Worm (Caenorhabditis elegans) whole organism, mixed stage, embryonic: Measurements from ENCODE around the gene T07E3.2.
A peak's percentile ranks its signal among the peaks of the same experiment; 100 is the strongest.

ENCODE experiments used
- M03D4.4 ChIP-seq: sonication (generic microtip); optimal IDR thresholded peaks from 2 replicates; lab custom pipeline; 2017; ENCODE audit warnings: mild to moderate bottlenecking, missing genetic modification characterization, missing compliant biosample characterization
- bed-3 ChIP-seq: fragments of 200-800 bp; sonication (Bioruptor generic); optimal IDR thresholded peaks from 3 replicates; lab custom pipeline; 2018; ENCODE audit warnings: mild to moderate bottlenecking, missing genetic modification characterization, moderate library complexity, missing compliant biosample characterization
- blmp-1 ChIP-seq: fragments of 150-350 bp; optimal IDR thresholded peaks from 2 replicates; lab custom pipeline; 2014; ENCODE audit warnings: missing biosample characterization, missing genetic modification characterization
- ceh-39 ChIP-seq: fragments of 150-350 bp; optimal IDR thresholded peaks from 2 replicates; lab custom pipeline; 2014; ENCODE audit warnings: missing biosample characterization, missing genetic modification characterization
- ceh-43 ChIP-seq: fragments of 200-800 bp; sonication (Bioruptor generic); optimal IDR thresholded peaks from 2 replicates; lab custom pipeline; 2018; ENCODE audit warnings: mild to moderate bottlenecking, missing genetic modification characterization, moderate library complexity, missing compliant biosample characterization
- ceh-83 ChIP-seq: fragments of 200-800 bp; sonication (Bioruptor generic); optimal IDR thresholded peaks from 2 replicates; lab custom pipeline; 2018; ENCODE audit warnings: mild to moderate bottlenecking, missing genetic modification characterization, missing compliant biosample characterization
- cnd-1 ChIP-seq: fragments of 200-800 bp; sonication (Bioruptor generic); optimal IDR thresholded peaks from 2 replicates; lab custom pipeline; 2018; ENCODE audit warnings: mild to moderate bottlenecking, missing genetic modification characterization, missing compliant biosample characterization
- drap-1 ChIP-seq: fragments of 200-800 bp; sonication (Bioruptor generic); optimal IDR thresholded peaks from 3 replicates; lab custom pipeline; 2018; ENCODE audit warnings: mild to moderate bottlenecking, missing genetic modification characterization, missing compliant biosample characterization
- elt-1 ChIP-seq: sonication (generic microtip); optimal IDR thresholded peaks from 2 replicates; lab custom pipeline; 2017; ENCODE audit warnings: missing genetic modification characterization, mild to moderate bottlenecking, missing compliant biosample characterization, antibody characterized with exemption, moderate library complexity, borderline replicate concordance; ENCODE audit not compliant: insufficient read depth
- flh-1 ChIP-seq: fragments of 200-800 bp; sonication (Bioruptor generic); optimal IDR thresholded peaks from 2 replicates; lab custom pipeline; 2018; ENCODE audit warnings: mild to moderate bottlenecking, missing genetic modification characterization, moderate library complexity, missing compliant biosample characterization
- ham-2 ChIP-seq: fragments of 200-800 bp; sonication (Bioruptor generic); optimal IDR thresholded peaks from 2 replicates; lab custom pipeline; 2018; ENCODE audit warnings: mild to moderate bottlenecking, missing genetic modification characterization, missing compliant biosample characterization
- hlh-1 ChIP-seq: fragments of 150-350 bp; optimal IDR thresholded peaks from 2 replicates; lab custom pipeline; 2014; ENCODE audit warnings: missing biosample characterization, missing genetic modification reagents, missing genetic modification characterization
- lin-32 ChIP-seq: fragments of 200-800 bp; sonication (Bioruptor generic); optimal IDR thresholded peaks from 2 replicates; lab custom pipeline; 2018; ENCODE audit warnings: mild to moderate bottlenecking, missing genetic modification characterization, missing compliant biosample characterization
- lsy-2 ChIP-seq: fragments of 150-350 bp; optimal IDR thresholded peaks from 2 replicates; lab custom pipeline; 2014; ENCODE audit warnings: missing biosample characterization, missing genetic modification characterization
- mep-1 ChIP-seq: fragments of 150-350 bp; optimal IDR thresholded peaks from 2 replicates; lab custom pipeline; 2017; ENCODE audit warnings: missing biosample characterization, missing genetic modification reagents, missing genetic modification characterization, inconsistent platforms
- mls-2 ChIP-seq: sonication (generic microtip); optimal IDR thresholded peaks from 2 replicates; lab custom pipeline; 2016; ENCODE audit warnings: mild to moderate bottlenecking, missing genetic modification characterization, moderate library complexity, missing compliant biosample characterization
- nhr-12 ChIP-seq: fragments of 150-350 bp; optimal IDR thresholded peaks from 2 replicates; lab custom pipeline; 2014; ENCODE audit warnings: missing biosample characterization, missing genetic modification characterization
- nhr-237 ChIP-seq: fragments of 150-350 bp; optimal IDR thresholded peaks from 2 replicates; lab custom pipeline; 2014; ENCODE audit warnings: missing biosample characterization, missing genetic modification characterization
- nhr-76 ChIP-seq: sonication (generic microtip); optimal IDR thresholded peaks from 2 replicates; lab custom pipeline; 2017; ENCODE audit warnings: missing biosample characterization, missing genetic modification characterization
- sem-2 ChIP-seq: fragments of 200-800 bp; sonication (Bioruptor generic); optimal IDR thresholded peaks from 2 replicates; lab custom pipeline; 2018; ENCODE audit warnings: mild to moderate bottlenecking, missing genetic modification characterization, missing compliant biosample characterization
- snpc-4 ChIP-seq: fragments of 150-350 bp; optimal IDR thresholded peaks from 2 replicates; lab custom pipeline; 2014; ENCODE audit warnings: missing biosample characterization, missing genetic modification characterization
- sptf-1 ChIP-seq: sonication (generic microtip); optimal IDR thresholded peaks from 2 replicates; lab custom pipeline; 2017; ENCODE audit warnings: mild to moderate bottlenecking, missing genetic modification characterization, moderate library complexity, missing compliant biosample characterization
- tbx-8 ChIP-seq: fragments of 200-800 bp; sonication (Bioruptor generic); optimal IDR thresholded peaks from 2 replicates; lab custom pipeline; 2018; ENCODE audit warnings: mild to moderate bottlenecking, missing genetic modification characterization, moderate library complexity, missing compliant biosample characterization
- unc-120 ChIP-seq: sonication (generic microtip); optimal IDR thresholded peaks from 2 replicates; lab custom pipeline; 2017; ENCODE audit warnings: missing genetic modification characterization, missing compliant biosample characterization; ENCODE audit not compliant: poor library complexity, severe bottlenecking
- unc-39 ChIP-seq: fragments of 150-350 bp; optimal IDR thresholded peaks from 2 replicates; lab custom pipeline; 2014; ENCODE audit warnings: missing biosample characterization, missing genetic modification characterization
- unc-62 ChIP-seq: fragments of 150-350 bp; optimal IDR thresholded peaks from 2 replicates; lab custom pipeline; 2014; ENCODE audit warnings: missing biosample characterization, missing genetic modification reagents, missing genetic modification characterization
- zip-8 ChIP-seq: fragments of 150-350 bp; optimal IDR thresholded peaks from 2 replicates; lab custom pipeline; 2014; ENCODE audit warnings: missing biosample characterization, missing genetic modification characterization

T07E3.2 gene

DNA sequence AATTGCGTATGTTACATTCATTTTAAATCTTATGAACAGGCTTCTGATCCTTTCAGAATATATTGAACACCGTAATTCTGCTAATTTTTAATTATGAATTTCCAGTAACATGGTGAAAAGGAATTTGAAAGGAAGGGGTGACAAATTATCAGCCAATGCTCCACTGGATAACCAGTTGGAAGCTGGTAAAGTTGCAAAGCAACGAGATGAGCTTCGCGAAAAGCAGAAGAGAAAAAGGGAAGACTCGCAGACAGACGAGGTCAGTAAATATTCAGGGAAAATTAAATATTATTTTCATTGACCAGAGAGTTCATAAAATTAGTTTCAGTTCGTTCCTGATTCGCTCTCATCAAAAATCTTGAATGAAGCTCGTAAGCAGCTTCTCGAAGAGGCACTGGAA, 25.4 kb downstream of the T07E3.2 start, which contains the start of gene byn-1:
byn-1 (plus strand) TSS at position 106 of the 400 bp plus-strand sequence.
- no peak for TF ChIP-seq sem-2 (GFP tag; lab: Kevin White, UChicago)
- no peak for TF ChIP-seq drap-1 (GFP tag; lab: Kevin White, UChicago)
- TF ChIP-seq mep-1 (tag; lab: Kevin White, UChicago): no peak
- TF ChIP-seq bed-3 (GFP tag; lab: Kevin White, UChicago): no peak
- no peak for TF ChIP-seq lsy-2 (tag; lab: Kevin White, UChicago)
- TF ChIP-seq blmp-1 (tag; lab: Kevin White, UChicago): no peak
- no peak for TF ChIP-seq elt-1
- no peak for TF ChIP-seq ceh-83 (GFP tag; lab: Kevin White, UChicago)
- no peak for TF ChIP-seq hlh-1 (tag; lab: Kevin White, UChicago)
- no peak for TF ChIP-seq unc-120
- TF ChIP-seq tbx-8 (GFP tag; lab: Kevin White, UChicago): no peak
- TF ChIP-seq snpc-4 (tag; lab: Kevin White, UChicago): no peak
- TF ChIP-seq, all 35 proteins: peak for 0

DNA sequence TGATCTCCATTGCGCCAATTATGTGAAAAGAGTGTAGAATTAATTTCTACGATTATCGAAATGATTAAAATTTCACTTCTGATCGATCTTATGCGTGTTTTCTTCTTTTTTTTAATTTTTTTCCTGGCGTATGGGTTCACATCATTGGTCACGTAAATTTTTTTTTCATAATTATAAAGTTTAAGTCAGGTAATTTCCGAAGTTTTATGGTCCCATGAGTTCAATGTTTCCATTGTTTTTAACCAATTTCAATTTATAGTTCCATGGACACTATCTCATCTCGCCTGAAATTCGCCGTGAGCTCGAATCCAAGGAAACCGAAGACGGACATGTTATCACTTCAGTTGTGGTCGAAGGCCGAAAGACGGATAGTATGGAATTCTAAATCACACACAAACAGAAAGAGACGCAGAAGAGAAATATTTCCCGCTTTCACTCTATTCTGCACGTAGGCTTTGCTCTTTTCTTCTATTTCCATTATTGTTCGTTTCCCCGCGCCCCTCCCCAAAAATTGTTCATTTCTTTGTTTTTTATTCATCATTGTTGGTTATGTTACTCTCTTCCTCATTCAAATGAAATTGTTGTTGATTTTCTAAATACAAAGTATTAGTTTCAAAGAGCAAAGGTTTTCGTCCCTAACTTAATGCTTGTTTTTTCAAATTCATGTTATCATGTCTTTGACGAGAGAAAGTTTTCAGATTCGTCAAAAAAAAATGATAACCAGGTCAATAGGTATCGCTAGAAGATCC, 28.9 kb downstream of the T07E3.2 start, which contains the start of the genes F57B9.8 and coq-2:
F57B9.8 (minus strand) TSS at position 51 of the 749 bp plus-strand sequence.
coq-2 (plus strand) TSS at position 699 of the 749 bp plus-strand sequence.
- no peak for TF ChIP-seq M03D4.4 (tag; lab: Kevin White, UChicago)
- no peak for TF ChIP-seq flh-1
- TF ChIP-seq sptf-1 (tag; lab: Kevin White, UChicago): no peak
- TF ChIP-seq ceh-39 (tag; lab: Kevin White, UChicago): no peak
- no peak for TF ChIP-seq ceh-43 (GFP tag; lab: Kevin White, UChicago)
- no peak for TF ChIP-seq zip-8 (tag; lab: Kevin White, UChicago)
- TF ChIP-seq unc-62: no peak
- no peak for TF ChIP-seq mep-1 (tag; lab: Kevin White, UChicago)
- TF ChIP-seq bed-3 (GFP tag; lab: Kevin White, UChicago): no peak
- TF ChIP-seq lin-32: no peak

DNA sequence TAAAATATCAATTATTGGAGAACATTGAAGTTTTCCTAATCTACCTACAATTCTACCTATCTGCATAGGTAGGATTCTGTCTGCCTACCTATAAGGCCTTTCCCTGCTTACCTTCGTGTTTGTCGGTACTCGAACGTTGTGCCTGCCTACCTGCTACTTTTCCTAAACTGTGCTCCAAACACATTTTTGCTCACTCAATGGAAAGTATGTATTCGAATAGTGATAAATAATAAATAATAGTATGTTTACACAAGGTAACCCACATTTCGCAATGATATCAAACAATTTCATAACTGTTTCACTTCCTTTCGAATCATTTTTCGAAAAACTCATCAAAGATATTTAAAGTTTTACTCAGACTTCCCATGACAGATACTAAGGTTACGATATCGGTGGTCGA, 33.0 kb downstream of the T07E3.2 start, which contains the start of gene F57B9.3:
F57B9.3 (plus strand) TSS at position 301 of the 400 bp plus-strand sequence.
- TF ChIP-seq nhr-76: no peak
- no peak for TF ChIP-seq unc-120
- no peak for TF ChIP-seq nhr-12 (tag; lab: Kevin White, UChicago)
- TF ChIP-seq blmp-1 (tag; lab: Kevin White, UChicago): no peak
- TF ChIP-seq ceh-39 (tag; lab: Kevin White, UChicago): no peak
- TF ChIP-seq ham-2 (GFP tag; lab: Kevin White, UChicago): no peak
- TF ChIP-seq M03D4.4 (tag; lab: Kevin White, UChicago): no peak

DNA sequence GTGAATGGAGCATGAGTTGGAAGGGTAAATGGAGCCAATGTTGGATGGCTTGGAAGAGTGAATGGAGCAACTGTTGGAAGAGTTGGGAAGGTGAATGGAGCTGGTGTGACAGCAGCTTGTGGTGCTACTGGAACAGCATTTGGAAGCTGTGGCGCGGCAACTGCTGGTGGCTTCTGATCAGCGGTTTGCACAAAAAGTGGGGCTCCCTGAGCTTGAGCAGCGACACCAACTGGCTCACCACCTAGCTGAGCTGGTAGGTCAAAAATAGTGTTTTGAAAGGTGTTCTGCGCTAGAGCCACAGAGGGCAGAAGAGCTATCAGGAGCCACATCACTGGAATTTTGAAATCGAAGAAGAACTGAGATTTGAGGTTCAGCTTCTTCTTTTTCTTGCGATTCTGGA, 38.8 kb downstream of the T07E3.2 start:
- no peak for TF ChIP-seq mls-2 (tag; lab: Kevin White, UChicago)
- no peak for TF ChIP-seq unc-39 (tag; lab: Kevin White, UChicago)
- TF ChIP-seq lin-32: no peak
- no peak for TF ChIP-seq nhr-12 (tag; lab: Kevin White, UChicago)
- no peak for TF ChIP-seq zip-8 (tag; lab: Kevin White, UChicago)

DNA sequence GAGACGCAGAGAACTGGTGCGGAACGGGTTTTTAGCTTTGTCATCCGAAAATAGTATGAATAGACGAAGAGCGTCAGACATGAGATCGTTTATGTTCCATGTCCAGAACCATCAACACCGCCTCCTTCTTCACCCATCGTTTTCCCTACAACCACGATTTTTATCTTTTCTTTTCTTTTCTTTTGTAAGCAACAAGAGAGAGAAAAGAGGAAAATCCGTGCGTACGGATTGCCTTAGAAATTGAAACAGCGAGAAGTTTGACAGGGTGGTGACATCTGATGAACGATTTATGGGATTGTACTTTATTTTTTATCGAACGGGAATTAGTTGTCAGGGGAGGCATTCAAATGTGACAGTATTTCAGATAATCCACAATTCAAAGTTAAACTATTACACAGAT, 39.2 kb downstream of the T07E3.2 start, which contains the start of gene abu-13:
abu-13 (minus strand) TSS at position 152 of the 400 bp plus-strand sequence.
- TF ChIP-seq drap-1 (GFP tag; lab: Kevin White, UChicago): no peak
- TF ChIP-seq nhr-237 (tag; lab: Kevin White, UChicago): no peak
- no peak for TF ChIP-seq lin-32
- TF ChIP-seq ceh-39 (tag; lab: Kevin White, UChicago): no peak
- TF ChIP-seq sptf-1 (tag; lab: Kevin White, UChicago): no peak
- no peak for TF ChIP-seq sem-2 (GFP tag; lab: Kevin White, UChicago)
- TF ChIP-seq cnd-1 (tag; lab: Kevin White, UChicago): no peak

DNA sequence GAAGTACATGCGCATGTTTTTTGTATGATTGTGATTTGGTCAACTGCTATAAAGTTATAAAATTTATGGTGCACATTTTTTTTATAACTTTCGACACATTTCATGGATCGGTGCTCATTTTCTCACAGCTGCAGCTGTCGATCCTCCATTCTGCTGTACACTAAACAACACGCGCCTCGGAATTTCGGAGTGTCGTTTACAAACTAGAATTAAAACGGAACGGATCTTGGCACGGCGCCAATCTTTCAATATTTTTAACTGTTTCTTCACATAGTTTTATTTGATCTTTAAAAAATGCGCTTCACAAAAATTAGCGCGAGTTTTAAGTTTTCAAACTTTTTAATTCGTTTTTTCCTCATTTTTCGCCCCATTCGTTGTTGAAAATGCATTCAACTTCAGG, 39.9 kb downstream of the T07E3.2 start, which contains the start of gene let-711:
let-711 (plus strand) TSS at position 337 of the 400 bp plus-strand sequence.
- peak; percentile 58 for TF ChIP-seq hlh-1 (tag; lab: Kevin White, UChicago)
- no peak for TF ChIP-seq sptf-1 (tag; lab: Kevin White, UChicago)
